Worm (Caenorhabditis elegans) whole organism, L2 larva: ENCODE results near the gene dif-1.
"Not testable (repeated sequence)": the region's sequence is repeated elsewhere in the genome, so short reads cannot be mapped to it uniquely, and the experiment has no call there.

Experiments used
- C34F6.9 ChIP-seq: fragments of 150-350 bp; optimal IDR thresholded peaks from 2 replicates; lab custom pipeline; 2014; ENCODE audit warnings: missing biosample characterization, missing genetic modification characterization
- R02D3.7 ChIP-seq: fragments of 150-350 bp; optimal IDR thresholded peaks from 2 replicates; lab custom pipeline; 2014; ENCODE audit warnings: missing biosample characterization, missing genetic modification characterization
- Y55F3AM.14 ChIP-seq: fragments of 200-800 bp; sonication (Bioruptor generic); optimal IDR thresholded peaks from 2 replicates; lab custom pipeline; 2018; ENCODE audit warnings: mild to moderate bottlenecking, missing genetic modification characterization, missing compliant biosample characterization
- ZK546.5 ChIP-seq: sonication (generic microtip); optimal IDR thresholded peaks from 2 replicates; lab custom pipeline; 2017; ENCODE audit warnings: missing biosample characterization, missing genetic modification characterization
- alr-1 ChIP-seq: fragments of 150-350 bp; optimal IDR thresholded peaks from 2 replicates; lab custom pipeline; 2014; ENCODE audit warnings: missing biosample characterization, missing genetic modification characterization
- aly-2 ChIP-seq: fragments of 150-350 bp; optimal IDR thresholded peaks from 2 replicates; lab custom pipeline; 2014; ENCODE audit warnings: missing biosample characterization, missing genetic modification characterization
- ama-1 ChIP-seq: fragments of 150-350 bp; optimal IDR thresholded peaks from 2 replicates; lab custom pipeline; 2018; ENCODE audit warnings: inconsistent platforms
- blmp-1 ChIP-seq: sonication (generic microtip); optimal IDR thresholded peaks from 2 replicates; lab custom pipeline; 2017; ENCODE audit warnings: missing genetic modification characterization, mild to moderate bottlenecking, missing compliant biosample characterization, antibody characterized with exemption, moderate library complexity; ENCODE audit not compliant: insufficient read depth
- ceh-16 ChIP-seq: fragments of 150-350 bp; optimal IDR thresholded peaks from 2 replicates; lab custom pipeline; 2014; ENCODE audit warnings: missing biosample characterization, missing genetic modification characterization
- ceh-82 ChIP-seq: fragments of 150-350 bp; optimal IDR thresholded peaks from 2 replicates; lab custom pipeline; 2014; ENCODE audit warnings: missing biosample characterization, missing genetic modification characterization
- crh-2 ChIP-seq: sonication (generic microtip); optimal IDR thresholded peaks from 2 replicates; lab custom pipeline; 2017; ENCODE audit warnings: missing biosample characterization, missing genetic modification characterization
- dmd-4 ChIP-seq: sonication (generic microtip); optimal IDR thresholded peaks from 2 replicates; lab custom pipeline; 2017; ENCODE audit warnings: missing biosample characterization, missing genetic modification characterization
- egl-27 ChIP-seq: sonication (generic microtip); optimal IDR thresholded peaks from 3 replicates; lab custom pipeline; 2017; ENCODE audit warnings: missing biosample characterization, missing genetic modification reagents, missing genetic modification characterization
- elt-1 ChIP-seq: fragments of 150-350 bp; optimal IDR thresholded peaks from 2 replicates; lab custom pipeline; 2014; ENCODE audit warnings: missing biosample characterization, missing genetic modification characterization
- elt-3 ChIP-seq: sonication (generic microtip); optimal IDR thresholded peaks from 2 replicates; lab custom pipeline; 2017; ENCODE audit warnings: missing biosample characterization, missing genetic modification characterization
- fos-1 ChIP-seq: fragments of 150-350 bp; optimal IDR thresholded peaks from 2 replicates; lab custom pipeline; 2014; ENCODE audit warnings: missing biosample characterization, missing genetic modification characterization
- gmeb-1 ChIP-seq: fragments of 150-350 bp; optimal IDR thresholded peaks from 2 replicates; lab custom pipeline; 2014; ENCODE audit warnings: missing biosample characterization, missing genetic modification characterization
- lin-11 ChIP-seq: fragments of 150-350 bp; sonication (generic microtip); optimal IDR thresholded peaks from 2 replicates; lab custom pipeline; 2014; ENCODE audit warnings: missing biosample characterization, missing genetic modification characterization, inconsistent platforms, mixed read lengths
- lin-13 ChIP-seq: fragments of 150-350 bp; optimal IDR thresholded peaks from 2 replicates; lab custom pipeline; 2014; ENCODE audit warnings: missing biosample characterization, missing genetic modification reagents, missing genetic modification characterization
- lin-39 ChIP-seq: fragments of 150-350 bp; optimal IDR thresholded peaks from 2 replicates; lab custom pipeline; 2014; ENCODE audit warnings: missing biosample characterization, missing genetic modification reagents, missing genetic modification characterization
- lsy-2 ChIP-seq, 2 experiments: fragments of 150-350 bp in 1 of 2; sonication (generic microtip) in 1 of 2; optimal IDR thresholded peaks; 2 replicates each; lab custom pipeline; 2014 to 2017; ENCODE audit warnings: missing biosample characterization in 2 of 2, missing genetic modification characterization in 2 of 2
- mab-5 ChIP-seq: fragments of 150-350 bp; optimal IDR thresholded peaks from 2 replicates; lab custom pipeline; 2014; ENCODE audit warnings: missing biosample characterization, missing genetic modification characterization
- mbf-1 ChIP-seq: sonication (generic microtip); optimal IDR thresholded peaks from 2 replicates; lab custom pipeline; 2017; ENCODE audit warnings: missing biosample characterization, missing genetic modification characterization
- mdl-1 ChIP-seq, 2 experiments: fragments of 150-350 bp in 1 of 2; sonication (generic microtip) in 1 of 2; optimal IDR thresholded peaks; 2 replicates each; lab custom pipeline; 2017; ENCODE audit warnings: missing biosample characterization in 2 of 2, missing genetic modification characterization in 2 of 2
- nhr-11 ChIP-seq: fragments of 150-350 bp; optimal IDR thresholded peaks from 2 replicates; lab custom pipeline; 2014; ENCODE audit warnings: missing biosample characterization, missing genetic modification characterization
- nhr-12 ChIP-seq: fragments of 150-350 bp; optimal IDR thresholded peaks from 2 replicates; lab custom pipeline; 2014; ENCODE audit warnings: missing biosample characterization, missing genetic modification characterization
- nhr-129 ChIP-seq: fragments of 150-350 bp; optimal IDR thresholded peaks from 2 replicates; lab custom pipeline; 2014; ENCODE audit warnings: missing biosample characterization, missing genetic modification characterization
- nhr-21 ChIP-seq: fragments of 150-350 bp; optimal IDR thresholded peaks from 2 replicates; lab custom pipeline; 2014; ENCODE audit warnings: missing biosample characterization, missing genetic modification characterization
- nhr-23 ChIP-seq: fragments of 150-350 bp; optimal IDR thresholded peaks from 2 replicates; lab custom pipeline; 2014; ENCODE audit warnings: missing biosample characterization, missing genetic modification reagents, missing genetic modification characterization
- nhr-237 ChIP-seq: fragments of 150-350 bp; optimal IDR thresholded peaks from 2 replicates; lab custom pipeline; 2014; ENCODE audit warnings: missing biosample characterization, missing genetic modification characterization
- nhr-6 ChIP-seq: fragments of 150-350 bp; optimal IDR thresholded peaks from 2 replicates; lab custom pipeline; 2014; ENCODE audit warnings: missing biosample characterization, missing genetic modification characterization
- nhr-77 ChIP-seq: fragments of 150-350 bp; optimal IDR thresholded peaks from 2 replicates; lab custom pipeline; 2014; ENCODE audit warnings: missing biosample characterization, missing genetic modification characterization
- peb-1 ChIP-seq: fragments of 150-350 bp; optimal IDR thresholded peaks from 2 replicates; lab custom pipeline; 2014; ENCODE audit warnings: missing biosample characterization, missing genetic modification characterization
- sem-4 ChIP-seq: fragments of 150-350 bp; optimal IDR thresholded peaks from 2 replicates; lab custom pipeline; 2014; ENCODE audit warnings: missing biosample characterization, missing genetic modification reagents, missing genetic modification characterization
- skn-1 ChIP-seq: sonication (generic microtip); optimal IDR thresholded peaks from 2 replicates; lab custom pipeline; 2017; ENCODE audit warnings: missing biosample characterization, missing genetic modification characterization
- sma-3 ChIP-seq: sonication (generic microtip); optimal IDR thresholded peaks from 2 replicates; lab custom pipeline; 2016; ENCODE audit warnings: missing genetic modification reagents, missing genetic modification characterization, missing compliant biosample characterization
- snpc-4 ChIP-seq: fragments of 150-350 bp; optimal IDR thresholded peaks from 2 replicates; lab custom pipeline; 2014; ENCODE audit warnings: missing biosample characterization, missing genetic modification characterization
- unc-62 ChIP-seq: fragments of 150-350 bp; optimal IDR thresholded peaks from 2 replicates; lab custom pipeline; 2014; ENCODE audit warnings: missing biosample characterization, missing genetic modification reagents, missing genetic modification characterization
- zag-1 ChIP-seq: fragments of 150-350 bp; optimal IDR thresholded peaks from 2 replicates; lab custom pipeline; 2014; ENCODE audit warnings: missing biosample characterization, missing genetic modification characterization
- ztf-1 ChIP-seq: fragments of 200-800 bp; sonication (Bioruptor generic); conservative IDR thresholded peaks from 2 replicates; pipeline ENCODE4 v1.3.6; 2022; ENCODE audit warnings: missing genetic modification characterization, missing compliant biosample characterization
- ztf-11 ChIP-seq: sonication (generic microtip); optimal IDR thresholded peaks from 2 replicates; lab custom pipeline; 2017; ENCODE audit warnings: missing biosample characterization, missing genetic modification characterization

dif-1 gene

ce11 chrIV:7573944-7574343 lies 21.1 kb upstream of the dif-1 start (continued):
- TF ChIP-seq sma-3 (peak; percentile 77), alr-1 (tag; lab: Kevin White, UChicago) (no peak), C34F6.9 (tag; lab: Kevin White, UChicago) (peak; percentile 71), mbf-1 (tag; lab: Kevin White, UChicago) (no peak), R02D3.7 (tag; lab: Kevin White, UChicago) (no peak)

DNA sequence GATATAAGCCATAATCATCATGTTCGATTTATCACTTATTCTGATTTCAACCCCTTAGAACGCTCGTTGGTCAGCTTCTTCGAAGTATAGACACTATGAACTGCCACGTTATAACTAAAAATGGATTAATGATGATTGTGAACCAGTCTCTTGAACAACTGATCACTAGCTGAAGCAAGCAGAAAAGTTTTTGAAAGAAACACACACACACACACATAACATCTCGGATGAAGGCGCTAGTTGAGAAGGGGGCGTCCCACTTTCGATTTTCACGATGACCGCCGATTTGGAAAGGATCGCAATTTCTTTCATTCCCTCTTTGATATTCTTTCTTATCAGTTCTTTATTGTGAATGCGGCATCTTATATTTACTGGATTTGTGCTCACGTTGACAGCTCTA lies 15.8 kb upstream of the dif-1 start, which contains the start of gene clec-180:
clec-180 (plus strand) TSS at position 301 of the 400 bp plus-strand sequence.
- no peak for TF ChIP-seq C34F6.9 (tag; lab: Kevin White, UChicago)
- no peak for TF ChIP-seq mab-5
- no peak for TF ChIP-seq elt-1
- TF ChIP-seq nhr-237 (tag; lab: Kevin White, UChicago) = no peak
- no peak for TF ChIP-seq zag-1 (tag; lab: Kevin White, UChicago)
- no peak for TF ChIP-seq mbf-1 (tag; lab: Kevin White, UChicago)
- no peak for TF ChIP-seq nhr-6 (tag; lab: Kevin White, UChicago)
- TF ChIP-seq elt-3 (tag; lab: Kevin White, UChicago) = no peak
- TF ChIP-seq fos-1 = no peak
- no peak for TF ChIP-seq ztf-11
- no peak for TF ChIP-seq nhr-21 (tag; lab: Kevin White, UChicago)
- TF ChIP-seq lsy-2 (tag; optimal IDR thresholded peaks at IDR 0.05; lab: Kevin White, UChicago) = no peak
- TF ChIP-seq R02D3.7 (tag; lab: Kevin White, UChicago) = no peak
- TF ChIP-seq alr-1 (tag; lab: Kevin White, UChicago) = no peak
- no peak for TF ChIP-seq aly-2 (tag; lab: Kevin White, UChicago)
- TF ChIP-seq ceh-16 (tag; lab: Kevin White, UChicago) = no peak
- TF ChIP-seq ama-1 (lab: Kevin White, UChicago) = no peak
- no peak for TF ChIP-seq lin-11 (tag; lab: Kevin White, UChicago)

ce11 chrIV:7567557-7568010 lies 14.8 kb upstream of the dif-1 start, which contains the start of gene F32E10.8:
Gene F32E10.8 (plus strand): TSS chrIV:7567607.
- TF ChIP-seq nhr-6 (tag; lab: Kevin White, UChicago) (no peak), ama-1 (lab: Kevin White, UChicago) (no peak), nhr-129 (no peak), lsy-2 (tag; optimal IDR thresholded peaks at IDR 0.05; lab: Kevin White, UChicago) (no peak), ztf-1 (no peak), crh-2 (tag; lab: Kevin White, UChicago) (no peak), fos-1 (no peak), sem-4 (no peak), egl-27 (tag; lab: Kevin White, UChicago) (no peak), nhr-11 (tag; lab: Kevin White, UChicago) (no peak), alr-1 (tag; lab: Kevin White, UChicago) (no peak), nhr-12 (tag; lab: Kevin White, UChicago) (no peak), mbf-1 (tag; lab: Kevin White, UChicago) (no peak), nhr-77 (tag; lab: Kevin White, UChicago) (no peak), peb-1 (tag; lab: Kevin White, UChicago) (no peak), C34F6.9 (tag; lab: Kevin White, UChicago) (no peak)

- TF ChIP-seq nhr-129; R02D3.7 (tag; lab: Kevin White, UChicago); snpc-4 (tag; lab: Kevin White, UChicago): not testable (repeated sequence)
These were observed 11.0 kb upstream of the dif-1 start, which contains the start of gene F32E10.9 for ce11 chrIV:7563850-7564249. Gene F32E10.9 (minus strand): TSS chrIV:7563950.

ce11 chrIV:7561614-7562142 lies 8.9 kb upstream of the dif-1 start, which contains the start of gene ima-3:
Gene ima-3 (minus strand): TSS chrIV:7561664.
- no peak for TF ChIP-seq nhr-237 (tag; lab: Kevin White, UChicago)
- no peak for TF ChIP-seq lin-11 (tag; lab: Kevin White, UChicago)
- no peak for TF ChIP-seq blmp-1 (tag; lab: Kevin White, UChicago)
- TF ChIP-seq alr-1 (tag; lab: Kevin White, UChicago) = no peak
- TF ChIP-seq unc-62 (GFP tag; lab: Kevin White, UChicago) = no peak
- no peak for TF ChIP-seq nhr-77 (tag; lab: Kevin White, UChicago)
- no peak for TF ChIP-seq lin-39 (tag; lab: Kevin White, UChicago)
- TF ChIP-seq nhr-129 = peak; percentile 71
- TF ChIP-seq C34F6.9 (tag; lab: Kevin White, UChicago) = peak; percentile 67
- no peak for TF ChIP-seq ceh-82 (tag; lab: Kevin White, UChicago)
- peak in 1 of 2 experiments; percentile 66 for TF ChIP-seq lsy-2 (tag; optimal IDR thresholded peaks at IDR 0.05; lab: Kevin White, UChicago)
- no peak for TF ChIP-seq mbf-1 (tag; lab: Kevin White, UChicago)
- peak; percentile 60 for TF ChIP-seq sem-4
- TF ChIP-seq nhr-23 (tag; lab: Kevin White, UChicago) = no peak
- no peak for TF ChIP-seq Y55F3AM.14
- no peak for TF ChIP-seq ztf-11
- no peak for TF ChIP-seq fos-1
- no peak for TF ChIP-seq ama-1 (lab: Kevin White, UChicago)
- TF ChIP-seq zag-1 (tag; lab: Kevin White, UChicago) = peak; percentile 22
- no peak for TF ChIP-seq dmd-4 (tag; lab: Kevin White, UChicago)
- no peak for TF ChIP-seq ztf-1
- peak; percentile 33 for TF ChIP-seq gmeb-1 (tag; lab: Kevin White, UChicago)
- TF ChIP-seq ZK546.5 (tag; lab: Kevin White, UChicago) = no peak
- TF ChIP-seq crh-2 (tag; lab: Kevin White, UChicago) = peak; percentile 52
- no peak for TF ChIP-seq skn-1
- no peak for TF ChIP-seq nhr-21 (tag; lab: Kevin White, UChicago)
- TF ChIP-seq lin-13 (GFP tag; lab: Kevin White, UChicago) = peak; percentile 53
- TF ChIP-seq mdl-1 (tag; optimal IDR thresholded peaks at IDR 0.05; lab: Kevin White, UChicago) = no peak
- TF ChIP-seq ceh-16 (tag; lab: Kevin White, UChicago) = no peak
